Fruit fly (Drosophila melanogaster) whole organism, embryonic: Measurements from ENCODE around the gene osp.

Experiments
- C15 ChIP-seq: fragments of 200-800 bp; sonication (Bioruptor generic); IDR thresholded peaks from 3 replicates; pipeline ENCODE4 v1.3.6; 2022; ENCODE audit warnings: missing biosample characterization, missing genetic modification characterization
- CG10959 ChIP-seq: fragments of 200-800 bp; sonication (Bioruptor generic); IDR thresholded peaks from 2 replicates; pipeline ENCODE4 v1.3.6; 2022; ENCODE audit warnings: missing biosample characterization, missing genetic modification characterization
- CG10979 ChIP-seq: fragments of 200-800 bp; sonication (Bioruptor generic); optimal IDR thresholded peaks from 2 replicates; lab custom pipeline; 2018; ENCODE audit warnings: missing biosample characterization, mild to moderate bottlenecking, missing genetic modification characterization, moderate library complexity
- CG11504 ChIP-seq: fragments of 200-800 bp; sonication (Bioruptor generic); optimal IDR thresholded peaks from 3 replicates; lab custom pipeline; 2019; ENCODE audit warnings: missing biosample characterization, mild to moderate bottlenecking, missing genetic modification characterization, moderate library complexity
- CG12219 ChIP-seq: fragments of 200-800 bp; sonication (Bioruptor generic); optimal IDR thresholded peaks from 3 replicates; lab custom pipeline; 2018; ENCODE audit warnings: missing biosample characterization, mild to moderate bottlenecking, missing genetic modification characterization
- CG12391 ChIP-seq: fragments of 200-800 bp; sonication (Bioruptor generic); optimal IDR thresholded peaks from 3 replicates; lab custom pipeline; 2018; ENCODE audit warnings: missing biosample characterization, mild to moderate bottlenecking, missing genetic modification characterization, moderate library complexity
- CG14014 ChIP-seq: fragments of 200-800 bp; sonication (Bioruptor generic); IDR thresholded peaks from 2 replicates; pipeline ENCODE4 v1.3.6; 2022; ENCODE audit warnings: missing biosample characterization, missing genetic modification characterization
- CG15073 ChIP-seq: fragments of 200-800 bp; sonication (Bioruptor generic); optimal IDR thresholded peaks from 2 replicates; lab custom pipeline; 2016; ENCODE audit warnings: missing biosample characterization, missing genetic modification characterization
- CG16863 ChIP-seq: fragments of 200-800 bp; sonication (Bioruptor generic); optimal IDR thresholded peaks from 3 replicates; lab custom pipeline; 2016; ENCODE audit warnings: missing biosample characterization, missing genetic modification characterization
- CG17328 ChIP-seq: fragments of 200-800 bp; sonication (Bioruptor generic); IDR thresholded peaks from 2 replicates; pipeline ENCODE4 v1.3.6; 2022; ENCODE audit warnings: missing biosample characterization, missing genetic modification characterization
- CG17612 ChIP-seq: fragments of 200-800 bp; sonication (Bioruptor generic); IDR thresholded peaks from 2 replicates; pipeline ENCODE4 v1.3.6; 2022; ENCODE audit warnings: missing biosample characterization, missing genetic modification characterization
- CG17802 ChIP-seq: fragments of 200-800 bp; sonication (Bioruptor generic); optimal IDR thresholded peaks from 2 replicates; lab custom pipeline; 2018; ENCODE audit warnings: missing biosample characterization, mild to moderate bottlenecking, missing genetic modification characterization, moderate library complexity
- CG31388 ChIP-seq: fragments of 200-800 bp; sonication (Bioruptor generic); optimal IDR thresholded peaks from 2 replicates; lab custom pipeline; 2016; ENCODE audit warnings: missing biosample characterization, missing genetic modification characterization
- CG42726 ChIP-seq: fragments of 200-800 bp; sonication (Bioruptor generic); IDR thresholded peaks from 2 replicates; pipeline ENCODE4 v1.3.6; 2022; ENCODE audit warnings: missing biosample characterization, missing genetic modification characterization; ENCODE audit not compliant: partially characterized antibody
- CG4424 ChIP-seq: fragments of 200-800 bp; sonication (Bioruptor generic); optimal IDR thresholded peaks from 3 replicates; lab custom pipeline; 2016; ENCODE audit warnings: missing biosample characterization, missing genetic modification characterization
- CG4820 ChIP-seq: fragments of 200-800 bp; sonication (Bioruptor generic); optimal IDR thresholded peaks from 3 replicates; lab custom pipeline; 2016; ENCODE audit warnings: missing biosample characterization, missing genetic modification characterization
- CG6175 ChIP-seq: fragments of 200-800 bp; sonication (Bioruptor generic); IDR thresholded peaks from 3 replicates; pipeline ENCODE4 v1.3.6; 2022; ENCODE audit warnings: missing biosample characterization, missing genetic modification characterization
- CG6254 ChIP-seq: fragments of 200-800 bp; sonication (Bioruptor generic); optimal IDR thresholded peaks from 3 replicates; lab custom pipeline; 2017; ENCODE audit warnings: mild to moderate bottlenecking, missing biosample characterization, missing genetic modification reagents, missing genetic modification characterization
- CG6689 ChIP-seq: fragments of 200-800 bp; sonication (Bioruptor generic); IDR thresholded peaks from 2 replicates; pipeline ENCODE4 v1.3.6; 2022; ENCODE audit warnings: missing biosample characterization, missing genetic modification characterization
- CG7271 ChIP-seq: fragments of 200-800 bp; sonication (Bioruptor generic); optimal IDR thresholded peaks from 2 replicates; lab custom pipeline; 2018; ENCODE audit warnings: missing biosample characterization, mild to moderate bottlenecking, missing genetic modification characterization, moderate library complexity
- CG9215 ChIP-seq: fragments of 200-800 bp; sonication (Bioruptor generic); IDR thresholded peaks from 2 replicates; pipeline ENCODE4 v1.3.6; 2022; ENCODE audit warnings: missing biosample characterization, missing genetic modification characterization
- CHES-1-like ChIP-seq: fragments of 200-800 bp; sonication (Bioruptor generic); optimal IDR thresholded peaks from 2 replicates; lab custom pipeline; 2016; ENCODE audit warnings: missing biosample characterization, missing genetic modification characterization
- E2f1 ChIP-seq: fragments of 200-800 bp; sonication (Bioruptor generic); IDR thresholded peaks from 2 replicates; pipeline ENCODE4 v1.3.6; 2022; ENCODE audit warnings: missing biosample characterization, missing genetic modification characterization
- GATAe ChIP-seq: fragments of 200-800 bp; sonication (Bioruptor generic); conservative IDR thresholded peaks from 2 replicates; pipeline ENCODE4 v1.3.6; 2022; ENCODE audit warnings: missing biosample characterization, missing genetic modification characterization
- Lhr ChIP-seq: fragments of 200-800 bp; sonication (Bioruptor generic); optimal IDR thresholded peaks from 3 replicates; lab custom pipeline; 2017; ENCODE audit warnings: mild to moderate bottlenecking, missing biosample characterization, missing genetic modification reagents, missing genetic modification characterization
- MBD-R2 ChIP-seq: fragments of 200-800 bp; sonication (Bioruptor generic); IDR thresholded peaks from 2 replicates; pipeline ENCODE4 v1.3.6; 2022; ENCODE audit warnings: missing biosample characterization, missing genetic modification characterization
- Mes4 ChIP-seq: fragments of 200-800 bp; sonication (Bioruptor generic); optimal IDR thresholded peaks from 2 replicates; lab custom pipeline; 2016; ENCODE audit warnings: missing biosample characterization, missing genetic modification characterization
- NC2α ChIP-seq: fragments of 200-800 bp; sonication (Bioruptor generic); optimal IDR thresholded peaks from 2 replicates; lab custom pipeline; 2016; ENCODE audit warnings: missing biosample characterization, missing genetic modification characterization
- Ptx1 ChIP-seq: fragments of 200-800 bp; sonication (Bioruptor generic); IDR thresholded peaks from 2 replicates; pipeline ENCODE4 v1.3.6; 2022; ENCODE audit warnings: missing biosample characterization, missing genetic modification characterization
- Ravus ChIP-seq: fragments of 200-800 bp; sonication (Bioruptor generic); IDR thresholded peaks from 2 replicates; pipeline ENCODE4 v1.3.6; 2022; ENCODE audit warnings: missing biosample characterization, missing genetic modification characterization
- Trl ChIP-seq, 3 experiments: fragments of >200 bp in 2 of 3; fragments of 200-800 bp in 1 of 3; sonication (Bioruptor generic) in 1 of 3; optimal IDR thresholded peaks; 2 replicates in 1 of 3; 3 replicates in 2 of 3; lab custom pipeline; 2016 to 2017; ENCODE audit warnings: missing biosample characterization in 1 of 3, missing genetic modification characterization in 1 of 3
- ab ChIP-seq: fragments of 200-800 bp; sonication (Bioruptor generic); optimal IDR thresholded peaks from 2 replicates; lab custom pipeline; 2016; ENCODE audit warnings: missing biosample characterization, missing genetic modification characterization
- ac ChIP-seq: fragments of 200-800 bp; sonication (Bioruptor generic); optimal IDR thresholded peaks from 3 replicates; lab custom pipeline; 2017; ENCODE audit warnings: missing biosample characterization, mild to moderate bottlenecking, missing genetic modification characterization
- cg ChIP-seq: fragments of 200-800 bp; sonication (Bioruptor generic); optimal IDR thresholded peaks from 3 replicates; lab custom pipeline; 2019; ENCODE audit warnings: missing biosample characterization, mild to moderate bottlenecking, missing genetic modification characterization, moderate library complexity
- chif ChIP-seq, 2 experiments: fragments of 200-800 bp; sonication (Bioruptor generic); optimal IDR thresholded peaks; 3 replicates each; lab custom pipeline; 2016; ENCODE audit warnings: missing biosample characterization in 2 of 2, missing genetic modification characterization in 2 of 2
- disco-r ChIP-seq: fragments of 200-800 bp; sonication (Bioruptor generic); optimal IDR thresholded peaks from 2 replicates; lab custom pipeline; 2016; ENCODE audit warnings: missing biosample characterization, missing genetic modification characterization
- dmrt99B ChIP-seq: fragments of 200-800 bp; sonication (Bioruptor generic); optimal IDR thresholded peaks from 2 replicates; lab custom pipeline; 2018; ENCODE audit warnings: missing biosample characterization, mild to moderate bottlenecking, missing genetic modification characterization, moderate library complexity
- ham ChIP-seq: fragments of 200-800 bp; sonication (Bioruptor generic); IDR thresholded peaks from 2 replicates; pipeline ENCODE4 v1.3.6; 2022; ENCODE audit warnings: missing biosample characterization, missing genetic modification characterization
- her ChIP-seq: fragments of 200-800 bp; sonication (Bioruptor generic); optimal IDR thresholded peaks from 2 replicates; lab custom pipeline; 2016; ENCODE audit warnings: missing biosample characterization, missing genetic modification characterization
- hkb ChIP-seq, 2 experiments: fragments of 200-800 bp in 1 of 2; fragments of >200 bp in 1 of 2; sonication (Bioruptor generic) in 1 of 2; IDR thresholded peaks in 1 of 2; optimal IDR thresholded peaks in 1 of 2; 2 replicates each; pipeline versions ENCODE4 v1.3.6 to Lab custom; 2017 to 2022; ENCODE audit warnings: missing biosample characterization in 1 of 2, missing genetic modification characterization in 1 of 2
- insv ChIP-seq, 2 experiments: fragments of 200-800 bp; sonication (Bioruptor generic); optimal IDR thresholded peaks; 3 replicates each; lab custom pipeline; 2016 to 2018; ENCODE audit warnings: missing biosample characterization in 2 of 2, missing genetic modification characterization in 2 of 2
- kni ChIP-seq: fragments of 200-800 bp; sonication (Bioruptor generic); optimal IDR thresholded peaks from 3 replicates; lab custom pipeline; 2017; ENCODE audit warnings: mild to moderate bottlenecking, missing biosample characterization, missing genetic modification reagents, missing genetic modification characterization
- mam ChIP-seq: fragments of 200-800 bp; sonication (Bioruptor generic); optimal IDR thresholded peaks from 3 replicates; lab custom pipeline; 2016; ENCODE audit warnings: missing biosample characterization, missing genetic modification characterization
- pan ChIP-seq, 4 experiments: fragments of >200 bp in 3 of 4; fragments of 200-800 bp in 1 of 4; sonication (Bioruptor generic) in 1 of 4; optimal IDR thresholded peaks in 3 of 4; IDR thresholded peaks in 1 of 4; 2 replicates each; pipeline versions ENCODE4 v1.3.6 to Lab custom; 2017 to 2022; ENCODE audit warnings: missing biosample characterization in 2 of 4, missing genetic modification characterization in 2 of 4, mixed read lengths in 1 of 4
- slp2 ChIP-seq: fragments of 200-800 bp; sonication (Bioruptor generic); optimal IDR thresholded peaks from 2 replicates; lab custom pipeline; 2016; ENCODE audit warnings: missing biosample characterization, missing genetic modification characterization
- tio ChIP-seq: fragments of 200-800 bp; sonication (Bioruptor generic); optimal IDR thresholded peaks from 2 replicates; lab custom pipeline; 2017; ENCODE audit warnings: missing biosample characterization, missing genetic modification characterization, inconsistent platforms
- toy ChIP-seq: fragments of 200-800 bp; sonication (Bioruptor generic); IDR thresholded peaks from 2 replicates; pipeline ENCODE4 v1.3.6; 2022; ENCODE audit warnings: missing biosample characterization, missing genetic modification characterization
- vvl ChIP-seq: fragments of 200-800 bp; sonication (Bioruptor generic); IDR thresholded peaks from 2 replicates; pipeline ENCODE4 v1.3.6; 2022; ENCODE audit warnings: missing biosample characterization, missing genetic modification characterization

osp gene

dm6 chr2L:14685637-14686232 lies 3.4 kb downstream of the osp start (continued):
- TF ChIP-seq CG31388 (GFP tag; lab: Kevin White, UChicago) (peak; percentile 22), CG12391 (tag; lab: Kevin White, UChicago) (peak; percentile 70), her (peak; percentile 87), E2f1 (GFP tag; lab: Robert Waterston, UW) (peak; percentile 71; the same call in 1 of the 2 replicates), CG42726 (no peak), CG10959 (GFP tag; lab: Robert Waterston, UW) (peak; percentile 68), CG6254 (GFP tag; lab: Kevin White, UChicago) (peak; percentile 76), GATAe (GFP tag; lab: Robert Waterston, UW) (no peak), ac (GFP tag; lab: Kevin White, UChicago) (peak; percentile 52), disco-r (peak; percentile 84), CG11504 (tag; lab: Kevin White, UChicago) (peak; percentile 67), CG10979 (tag; lab: Kevin White, UChicago) (peak; percentile 62), CG4424 (peak; percentile 78), Lhr (GFP tag; lab: Kevin White, UChicago) (peak; percentile 81), mam (GFP tag; lab: Kevin White, UChicago) (peak; percentile 89), CG17612 (GFP tag; lab: Robert Waterston, UW) (peak; percentile 73), CG9215 (GFP tag; lab: Robert Waterston, UW) (no peak; the same call in 1 of the 2 replicates), tio (GFP tag; lab: Kevin White, UChicago) (peak; percentile 82), CG17802 (tag; lab: Kevin White, UChicago) (peak; percentile 32), CG6175 (peak; percentile 81), NC2α (GFP tag; lab: Kevin White, UChicago) (peak; percentile 88), ab (GFP tag; lab: Kevin White, UChicago) (peak; percentile 27), Ptx1 (GFP tag; lab: Robert Waterston, UW) (no peak), CG16863 (GFP tag; lab: Kevin White, UChicago) (peak; percentile 72), toy (GFP tag; lab: Robert Waterston, UW) (peak; percentile 73; the same call in 1 of the 2 replicates), insv (GFP tag; optimal IDR thresholded peaks at IDR 0.05; lab: Kevin White, UChicago) (peak in 1 of 2 experiments; percentile 70), slp2 (GFP tag; lab: Kevin White, UChicago) (peak; percentile 79), vvl (GFP tag; lab: Robert Waterston, UW) (peak; percentile 82), Trl (optimal IDR thresholded peaks at IDR 0.05; lab: Kevin White, UChicago) (no peak), Trl (GFP tag; optimal IDR thresholded peaks at IDR 0.05; lab: Kevin White, UChicago) (peak; percentile 96), ham (no peak), Mes4 (GFP tag; lab: Kevin White, UChicago) (peak; percentile 80), CHES-1-like (GFP tag; lab: Kevin White, UChicago) (peak; percentile 86), cg (no peak), CG17328 (GFP tag; lab: Robert Waterston, UW) (peak; percentile 47; the same call in 1 of the 2 replicates), C15 (GFP tag; lab: Robert Waterston, UW) (peak; percentile 40; the same call in 1 of the 3 replicates), pan (optimal IDR thresholded peaks at IDR 0.05; lab: Kevin White, UChicago) (no peak), pan (GFP tag; optimal IDR thresholded peaks at IDR 0.05 in 1 of 2, IDR thresholded peaks at IDR 0.05 in 1 of 2) (peak in 1 of 2 experiments; percentile 73), chif (GFP tag; optimal IDR thresholded peaks at IDR 0.05; lab: Kevin White, UChicago) (peak; percentile 79 to 84), CG7271 (tag; lab: Kevin White, UChicago) (peak; percentile 55), MBD-R2 (GFP tag; lab: Robert Waterston, UW) (peak; percentile 61; the same call in 1 of the 2 replicates), Ravus (peak; percentile 29), kni (peak; percentile 98), CG4820 (peak; percentile 60), CG15073 (GFP tag; lab: Kevin White, UChicago) (no peak), CG12219 (GFP tag; lab: Kevin White, UChicago) (peak; percentile 74), hkb (optimal IDR thresholded peaks at IDR 0.05; lab: Kevin White, UChicago) (no peak), hkb (GFP tag; IDR thresholded peaks at IDR 0.05; lab: Robert Waterston, UW) (peak; percentile 89), dmrt99B (peak; percentile 72), CG14014 (GFP tag; lab: Robert Waterston, UW) (peak; percentile 89), CG6689 (GFP tag; lab: Robert Waterston, UW) (peak; percentile 66)
